Fruit fly (Drosophila melanogaster) whole organism: ENCODE results near the gene JMJD7.

Experiments used
- CG8478 ChIP-seq: fragments of >200 bp; optimal IDR thresholded peaks from 2 replicates; lab custom pipeline; 2018; ENCODE audit warnings: inconsistent platforms
- Dll ChIP-seq: fragments of >200 bp; optimal IDR thresholded peaks from 2 replicates; lab custom pipeline; 2017
- EcR ChIP-seq, 2 experiments: fragments of >200 bp; optimal IDR thresholded peaks; 2 replicates each; lab custom pipeline; 2017; ENCODE audit warnings: missing biosample characterization in 2 of 2, missing genetic modification characterization in 2 of 2, missing genetic modification reagents in 2 of 2
- pan ChIP-seq: fragments of >200 bp; optimal IDR thresholded peaks from 2 replicates; lab custom pipeline; 2017
- psq ChIP-seq: fragments of >200 bp; optimal IDR thresholded peaks from 2 replicates; lab custom pipeline; 2017
- usp ChIP-seq: fragments of >200 bp; optimal IDR thresholded peaks from 2 replicates; lab custom pipeline; 2017; ENCODE audit warnings: missing biosample characterization, missing genetic modification characterization, mixed read lengths

JMJD7 gene

DNA sequence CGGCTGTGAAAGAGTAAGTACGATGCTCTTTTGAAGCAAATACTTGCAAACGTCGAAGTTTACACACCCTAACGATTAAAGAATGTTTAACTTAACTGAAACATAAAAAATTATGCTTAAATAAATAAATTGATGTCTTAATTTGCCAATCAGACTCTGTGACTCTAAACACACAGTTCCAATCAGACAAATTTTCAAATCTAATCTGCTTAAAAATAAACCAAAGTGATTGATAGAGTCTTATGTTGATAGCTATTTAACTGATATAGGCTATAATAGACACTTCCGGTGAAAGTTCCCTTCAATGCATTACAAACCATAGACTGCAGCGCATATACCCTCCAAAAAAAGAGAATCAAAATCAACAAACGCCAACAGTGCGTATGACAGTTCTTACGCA lies 1.5 kb upstream of the JMJD7 start:
- TF ChIP-seq EcR (GFP tag; optimal IDR thresholded peaks at IDR 0.05; lab: Kevin White, UChicago) (no peak), pan (lab: Kevin White, UChicago) (no peak), psq (lab: Kevin White, UChicago) (no peak), Dll (lab: Kevin White, UChicago) (no peak), CG8478 (lab: Kevin White, UChicago) (no peak), usp (no peak)

DNA sequence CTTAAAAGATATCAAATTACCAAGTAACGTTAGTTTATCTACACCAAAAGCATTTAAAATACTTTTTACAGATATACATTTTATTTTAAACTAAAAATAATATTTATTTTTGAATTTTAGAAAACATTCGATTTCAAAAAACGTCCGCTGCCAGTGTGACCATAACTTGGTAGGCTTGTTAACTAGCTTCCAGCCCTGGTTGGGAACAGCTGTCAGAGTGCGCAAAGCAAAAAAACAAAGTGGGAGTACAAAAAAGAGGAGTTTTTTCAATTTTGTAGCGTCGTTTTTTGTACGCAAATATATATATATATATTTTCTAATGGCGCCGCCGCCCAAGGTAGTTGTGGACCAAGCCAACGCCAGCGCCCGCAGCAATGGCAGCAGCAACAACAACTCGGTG lies 7.7 kb downstream of the JMJD7 start, which contains the start of gene cmb:
Gene cmb (plus strand): TSS at position 195 of the 400 bp plus-strand sequence.
- no peak for TF ChIP-seq psq (lab: Kevin White, UChicago)
- TF ChIP-seq EcR (GFP tag; optimal IDR thresholded peaks at IDR 0.05; lab: Kevin White, UChicago) = no peak
- no peak for TF ChIP-seq Dll (lab: Kevin White, UChicago)
- no peak for TF ChIP-seq pan (lab: Kevin White, UChicago)
- TF ChIP-seq CG8478 (lab: Kevin White, UChicago) = no peak
- no peak for TF ChIP-seq usp

dm6 chr3L:13440370-13440960 lies 9.6 kb downstream of the JMJD7 start, which contains the start of the genes CG10140 and CG14109:
Gene CG10140, minus strand, starts transcription at chr3L:13440470.
Gene CG14109, plus strand, starts transcription at chr3L:13440910.
- TF ChIP-seq EcR (GFP tag; optimal IDR thresholded peaks at IDR 0.05; lab: Kevin White, UChicago) (no peak), psq (lab: Kevin White, UChicago) (no peak), CG8478 (lab: Kevin White, UChicago) (no peak), pan (lab: Kevin White, UChicago) (no peak), usp (no peak), Dll (lab: Kevin White, UChicago) (no peak)

- TF ChIP-seq CG8478 (lab: Kevin White, UChicago) (no peak), Dll (lab: Kevin White, UChicago) (no peak), usp (no peak), psq (lab: Kevin White, UChicago) (no peak), pan (lab: Kevin White, UChicago) (no peak), EcR (GFP tag; optimal IDR thresholded peaks at IDR 0.05; lab: Kevin White, UChicago) (no peak)
These were observed 12.4 kb downstream of the JMJD7 start, which contains the start of gene CG10725 for dm6 chr3L:13437654-13438053. Gene CG10725, plus strand, starts transcription at chr3L:13437954.

dm6 chr3L:13437036-13437435 lies 13.0 kb downstream of the JMJD7 start, which contains the start of gene CG10154:
Gene CG10154, minus strand, starts transcription at chr3L:13437136.
- TF ChIP-seq psq (lab: Kevin White, UChicago) = no peak
- TF ChIP-seq Dll (lab: Kevin White, UChicago) = no peak
- TF ChIP-seq usp = no peak
- no peak for TF ChIP-seq EcR (GFP tag; optimal IDR thresholded peaks at IDR 0.05; lab: Kevin White, UChicago)
- TF ChIP-seq pan (lab: Kevin White, UChicago) = no peak

dm6 chr3L:13435170-13435727 lies 14.8 kb downstream of the JMJD7 start, which contains the start of gene CG10713:
Gene CG10713, minus strand, starts transcription at chr3L:13435229.
- TF ChIP-seq pan (lab: Kevin White, UChicago) = no peak
- no peak for TF ChIP-seq EcR (GFP tag; optimal IDR thresholded peaks at IDR 0.05; lab: Kevin White, UChicago)
- no peak for TF ChIP-seq CG8478 (lab: Kevin White, UChicago)
- TF ChIP-seq usp = no peak
- TF ChIP-seq Dll (lab: Kevin White, UChicago) = no peak
- TF ChIP-seq psq (lab: Kevin White, UChicago) = no peak

dm6 chr3L:13433522-13433921 lies 16.6 kb downstream of the JMJD7 start:
- TF ChIP-seq CG8478 (lab: Kevin White, UChicago) = no peak
- TF ChIP-seq psq (lab: Kevin White, UChicago) = no peak
- TF ChIP-seq Dll (lab: Kevin White, UChicago) = no peak
- no peak for TF ChIP-seq usp
- no peak for TF ChIP-seq pan (lab: Kevin White, UChicago)
- no peak for TF ChIP-seq EcR (GFP tag; optimal IDR thresholded peaks at IDR 0.05; lab: Kevin White, UChicago)

DNA sequence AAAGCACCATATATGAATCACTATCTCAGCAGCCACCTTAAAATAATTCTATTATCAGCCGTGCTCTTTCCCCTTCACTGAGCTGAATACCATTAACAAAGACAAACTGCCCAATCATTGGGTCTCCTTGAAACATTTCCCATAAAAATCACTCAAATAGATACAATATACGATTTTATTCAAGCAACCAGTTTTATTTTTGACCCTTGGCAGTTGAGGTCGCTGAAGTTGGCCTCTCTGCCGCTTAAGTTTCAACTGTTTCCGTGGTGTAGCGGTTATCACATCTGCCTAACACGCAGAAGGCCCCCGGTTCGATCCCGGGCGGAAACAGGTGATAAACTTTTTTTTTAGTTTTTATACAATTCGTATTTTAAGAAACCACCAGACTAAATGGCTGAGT lies 17.3 kb downstream of the JMJD7 start:
- no peak for TF ChIP-seq pan (lab: Kevin White, UChicago)
- TF ChIP-seq usp = no peak
- no peak for TF ChIP-seq psq (lab: Kevin White, UChicago)
- no peak for TF ChIP-seq EcR (GFP tag; optimal IDR thresholded peaks at IDR 0.05; lab: Kevin White, UChicago)
- no peak for TF ChIP-seq Dll (lab: Kevin White, UChicago)
- TF ChIP-seq CG8478 (lab: Kevin White, UChicago) = no peak

dm6 chr3L:13430171-13430570 lies 19.9 kb downstream of the JMJD7 start:
- TF ChIP-seq pan (lab: Kevin White, UChicago) = no peak
- no peak for TF ChIP-seq Dll (lab: Kevin White, UChicago)
- no peak for TF ChIP-seq EcR (GFP tag; optimal IDR thresholded peaks at IDR 0.05; lab: Kevin White, UChicago)
- TF ChIP-seq CG8478 (lab: Kevin White, UChicago) = no peak
- TF ChIP-seq usp = no peak
- no peak for TF ChIP-seq psq (lab: Kevin White, UChicago)

dm6 chr3L:13426573-13426972 lies 23.5 kb downstream of the JMJD7 start, which contains the start of gene CG14105:
Gene CG14105, minus strand, starts transcription at chr3L:13426673.
- TF ChIP-seq pan (lab: Kevin White, UChicago) (no peak), EcR (GFP tag; optimal IDR thresholded peaks at IDR 0.05; lab: Kevin White, UChicago) (no peak), Dll (lab: Kevin White, UChicago) (no peak)

DNA sequence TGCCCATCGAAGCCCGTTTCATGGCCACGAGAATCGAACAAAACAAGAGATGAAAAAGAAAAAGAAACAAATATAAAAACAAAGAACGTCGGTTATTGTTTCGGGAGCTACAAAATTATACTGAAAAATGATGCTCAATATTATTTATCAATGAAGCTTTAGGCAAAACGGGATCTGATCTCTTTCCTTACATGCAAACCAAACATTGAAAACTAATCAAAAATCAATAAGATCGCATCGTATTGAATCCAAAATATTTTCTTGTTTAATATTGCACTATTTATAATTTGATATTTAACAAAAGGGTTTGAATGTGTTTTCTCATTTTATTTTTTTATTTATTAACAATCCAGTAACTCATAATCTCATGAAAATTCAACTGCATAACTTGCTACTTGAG lies 24.5 kb downstream of the JMJD7 start, which contains the start of gene CG14106:
Gene CG14106 (minus strand): TSS at position 101 of the 400 bp plus-strand sequence.
- TF ChIP-seq Dll (lab: Kevin White, UChicago) (no peak), psq (lab: Kevin White, UChicago) (no peak), EcR (GFP tag; optimal IDR thresholded peaks at IDR 0.05; lab: Kevin White, UChicago) (no peak), usp (no peak)

dm6 chr3L:13424068-13424467 lies 26.0 kb downstream of the JMJD7 start, which contains the start of gene CG33263:
Gene CG33263, minus strand, starts transcription at chr3L:13424168.
- TF ChIP-seq usp (no peak), psq (lab: Kevin White, UChicago) (no peak), CG8478 (lab: Kevin White, UChicago) (no peak), EcR (GFP tag; optimal IDR thresholded peaks at IDR 0.05; lab: Kevin White, UChicago) (no peak), pan (lab: Kevin White, UChicago) (no peak), Dll (lab: Kevin White, UChicago) (no peak)
